Worm (Caenorhabditis elegans): Measurements from ENCODE around the gene C49A9.6.

Gene C49A9.6

ce11 chrIV:6185578-6185977 lies 25.2 kb upstream of the C49A9.6 start, which contains the start of gene asp-9:
asp-9 (plus strand) TSS chrIV:6185889.
- TF ChIP-seq T26A8.4 (GFP tag; IDR thresholded peaks at IDR 0.05) (no peak), daf-19 (GFP tag; conservative IDR thresholded peaks at IDR 0.05) (no peak), skn-1 (tag; optimal IDR thresholded peaks at IDR 0.05) (no peak), F37D6.2 (tag; optimal IDR thresholded peaks at IDR 0.05) (no peak), egl-43 (GFP tag; IDR thresholded peaks at IDR 0.05) (no peak), tag-97 (GFP tag; IDR thresholded peaks at IDR 0.05) (no peak), unc-62 (GFP tag; optimal IDR thresholded peaks at IDR 0.05 in 1 of 2) (peak in 1 of 2 experiments; percentile 49), unc-62 (tag; optimal IDR thresholded peaks at IDR 0.05) (no peak), snpc-4 (tag; optimal IDR thresholded peaks at IDR 0.05) (no peak), lin-13 (GFP tag; optimal IDR thresholded peaks at IDR 0.05) (no peak), snpc-1.2 (GFP tag; IDR thresholded peaks at IDR 0.05) (no peak), dve-1 (tag; optimal IDR thresholded peaks at IDR 0.05; ENCODE audit: insufficient read depth) (peak; percentile 90), nhr-28 (tag; optimal IDR thresholded peaks at IDR 0.05) (peak; percentile 82), zip-11 (GFP tag; IDR thresholded peaks at IDR 0.05) (no peak), ZK337.2 (GFP tag; IDR thresholded peaks at IDR 0.05) (no peak), jun-1 (tag; optimal IDR thresholded peaks at IDR 0.05) (no peak), Y48G9A.11 (GFP tag; IDR thresholded peaks at IDR 0.05) (no peak), nhr-77 (tag; optimal IDR thresholded peaks at IDR 0.05) (peak; percentile 40), Y105C5A.15 (GFP tag; IDR thresholded peaks at IDR 0.05) (no peak), pqm-1 (tag; optimal IDR thresholded peaks at IDR 0.05) (peak; percentile 72), dmd-8 (GFP tag; IDR thresholded peaks at IDR 0.05) (no peak), php-3 (GFP tag; IDR thresholded peaks at IDR 0.05) (peak; percentile 96), daf-16 (GFP tag; optimal IDR thresholded peaks at IDR 0.05) (no peak), daf-16 (tag; optimal IDR thresholded peaks at IDR 0.05) (peak; percentile 95), aha-1 (tag) (peak; percentile 39), D1046.2 (GFP tag; IDR thresholded peaks at IDR 0.05) (no peak), mxl-3 (GFP tag; optimal IDR thresholded peaks at IDR 0.05) (no peak)

ce11 chrIV:6187160-6187559 lies 23.6 kb upstream of the C49A9.6 start:
- TF ChIP-seq F10B5.3 (tag; optimal IDR thresholded peaks at IDR 0.05) = no peak
- TF ChIP-seq aha-1 (tag) = peak; percentile 80
- TF ChIP-seq rbr-2 (tag; optimal IDR thresholded peaks at IDR 0.05) = no peak
- TF ChIP-seq arid-1 (GFP tag; conservative IDR thresholded peaks at IDR 0.05) = no peak
- TF ChIP-seq zfp-3 (GFP tag; conservative IDR thresholded peaks at IDR 0.05) = no peak
- TF ChIP-seq daf-16 (GFP tag; optimal IDR thresholded peaks at IDR 0.05) = no peak
- no peak for TF ChIP-seq daf-16 (tag; optimal IDR thresholded peaks at IDR 0.05)
- no peak for TF ChIP-seq cey-2 (tag; optimal IDR thresholded peaks at IDR 0.05; ENCODE audit: borderline replicate concordance, insufficient read depth)
- peak in 1 of 2 experiments; percentile 64 for TF ChIP-seq unc-62 (GFP tag; optimal IDR thresholded peaks at IDR 0.05 in 1 of 2)
- TF ChIP-seq unc-62 (tag; optimal IDR thresholded peaks at IDR 0.05) = no peak
- TF ChIP-seq mdl-1 (tag; optimal IDR thresholded peaks at IDR 0.05) = no peak
- no peak for TF ChIP-seq lin-29 (GFP tag; IDR thresholded peaks at IDR 0.05)
- TF ChIP-seq dpl-1 (GFP tag; optimal IDR thresholded peaks at IDR 0.05) = no peak
- no peak for TF ChIP-seq snpc-1.2 (GFP tag; IDR thresholded peaks at IDR 0.05)
- TF ChIP-seq lim-7 (GFP tag; IDR thresholded peaks at IDR 0.05) = no peak
- no peak for TF ChIP-seq jun-1 (tag; optimal IDR thresholded peaks at IDR 0.05)

DNA sequence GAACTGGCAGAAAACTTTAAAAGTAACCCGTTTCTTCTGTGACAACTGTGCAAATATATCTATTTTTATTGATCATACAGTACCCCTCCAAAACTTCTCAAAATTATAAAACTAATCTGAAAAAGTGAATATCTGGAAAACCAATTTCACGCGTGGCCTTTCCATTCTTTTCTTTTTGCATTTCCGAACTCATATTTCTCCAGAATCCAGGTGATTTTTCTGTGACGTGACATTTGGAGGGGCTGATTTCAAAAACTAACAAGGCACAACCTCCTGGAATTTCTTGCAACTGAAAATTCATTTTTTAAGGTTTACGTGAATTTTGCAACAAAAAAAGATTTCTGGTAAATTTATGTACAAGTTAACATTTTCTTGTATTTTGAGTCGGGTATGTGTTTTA lies 10.5 kb upstream of the C49A9.6 start:
- peak in 1 of 2 experiments; percentile 48 for TF ChIP-seq unc-62 (GFP tag; optimal IDR thresholded peaks at IDR 0.05 in 1 of 2)
- no peak for TF ChIP-seq unc-62 (tag; optimal IDR thresholded peaks at IDR 0.05)
- TF ChIP-seq attf-4 (tag; optimal IDR thresholded peaks at IDR 0.05) = no peak

DNA sequence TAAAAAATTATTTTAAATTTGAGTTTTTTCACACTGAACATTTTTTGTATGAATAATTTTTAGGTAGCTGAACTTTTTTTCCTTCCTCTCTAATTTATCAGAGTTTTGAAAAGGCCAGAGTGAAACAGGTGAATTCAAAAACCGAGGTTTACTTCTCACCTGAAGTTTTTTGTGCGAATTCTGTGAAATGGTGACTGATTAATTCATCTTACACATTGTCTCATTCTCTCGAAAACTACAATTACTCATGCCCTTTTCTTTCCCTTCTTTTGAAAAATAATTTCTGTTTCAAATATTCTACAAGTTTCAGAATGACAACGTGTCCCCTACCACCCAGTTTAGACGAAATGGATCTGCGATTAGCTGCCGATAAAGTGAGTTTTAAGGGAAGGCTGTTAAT lies 9.0 kb upstream of the C49A9.6 start, which contains the start of gene tkr-2:
Gene tkr-2 (plus strand): TSS at position 301 of the 400 bp plus-strand sequence.
- TF ChIP-seq ztf-11 (tag; optimal IDR thresholded peaks at IDR 0.05) (no peak), dpl-1 (GFP tag; optimal IDR thresholded peaks at IDR 0.05) (no peak), mes-2 (tag; optimal IDR thresholded peaks at IDR 0.05; ENCODE audit: poor library complexity, severe bottlenecking) (no peak), rbr-2 (tag; optimal IDR thresholded peaks at IDR 0.05) (no peak), ZK546.5 (tag; optimal IDR thresholded peaks at IDR 0.05) (no peak), snpc-1.2 (GFP tag; IDR thresholded peaks at IDR 0.05) (no peak)
